Fruit fly (Drosophila melanogaster): ENCODE results near the gene CG17549.

DNA sequence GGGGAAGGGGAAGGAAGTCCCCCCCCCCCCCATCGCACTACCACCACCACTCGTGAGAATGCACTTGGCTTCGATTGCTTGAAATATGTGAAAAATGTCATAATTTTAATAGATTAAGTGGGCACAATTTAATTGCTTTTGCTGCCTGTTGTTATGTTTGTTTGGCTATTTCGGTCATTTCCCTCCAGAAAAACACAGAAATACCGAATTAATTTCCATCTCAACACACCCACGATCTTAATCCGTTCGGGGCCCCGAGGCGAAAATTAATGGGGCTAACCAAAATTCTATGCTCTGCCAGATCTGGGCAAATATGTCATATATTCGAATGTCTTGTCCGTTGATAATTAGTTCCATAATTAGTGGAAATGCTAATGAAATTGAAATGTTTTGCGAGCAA, 32.8 kb upstream of the CG17549 start:
- TF ChIP-seq ttk (optimal IDR thresholded peaks at IDR 0.05) = no peak
- TF ChIP-seq h (optimal IDR thresholded peaks at IDR 0.05) = no peak
- TF ChIP-seq Sin3A (optimal IDR thresholded peaks at IDR 0.05) = no peak
- no peak for TF ChIP-seq insv (optimal IDR thresholded peaks at IDR 0.05)
- no peak for TF ChIP-seq psq (optimal IDR thresholded peaks at IDR 0.05)

Data from Kc167 (cell line).